Worm (Caenorhabditis elegans): ENCODE data around the gene dhhc-13.

- no peak for TF ChIP-seq ref-1 (GFP tag; conservative IDR thresholded peaks at IDR 0.05)
- no peak for TF ChIP-seq ztf-23 (GFP tag; IDR thresholded peaks at IDR 0.05)
- TF ChIP-seq T22C8.4 (GFP tag; IDR thresholded peaks at IDR 0.05), result no peak
Observed at ce11 chrIV:5869354-5869753, 47.8 kb upstream of the dhhc-13 start.
